Worm (Caenorhabditis elegans): ENCODE results near the gene mnk-1.

DNA sequence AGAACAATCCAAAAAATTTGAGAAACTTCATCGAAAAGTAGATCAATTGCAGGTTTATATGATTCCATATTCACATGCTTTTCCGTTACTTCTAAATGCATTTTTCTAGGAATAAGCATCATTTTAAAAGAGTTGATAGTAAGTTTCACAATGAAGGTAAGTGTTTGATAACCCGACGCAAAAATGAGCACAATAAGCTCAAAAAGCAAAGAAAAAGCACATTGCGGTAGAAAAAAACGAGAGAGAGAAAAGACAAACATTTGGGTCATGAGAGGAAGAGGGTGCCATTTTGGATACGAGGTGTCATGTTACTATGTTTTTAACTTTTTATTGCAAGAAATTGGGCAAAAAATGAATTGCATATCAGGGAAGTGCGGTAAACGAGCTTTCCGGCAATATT, 30.5 kb downstream of the mnk-1 start, which contains the start of gene F59B10.6:
- no peak for TF ChIP-seq pqm-1 (tag; optimal IDR thresholded peaks at IDR 0.05)
- TF ChIP-seq unc-30 (tag; optimal IDR thresholded peaks at IDR 0.05) = no peak
- no peak for TF ChIP-seq skn-1 (tag; optimal IDR thresholded peaks at IDR 0.05)
- TF ChIP-seq grh-1 (GFP tag; IDR thresholded peaks at IDR 0.05) = no peak
